Worm (Caenorhabditis elegans): ENCODE measurements around the gene Y54G2A.38.

DNA sequence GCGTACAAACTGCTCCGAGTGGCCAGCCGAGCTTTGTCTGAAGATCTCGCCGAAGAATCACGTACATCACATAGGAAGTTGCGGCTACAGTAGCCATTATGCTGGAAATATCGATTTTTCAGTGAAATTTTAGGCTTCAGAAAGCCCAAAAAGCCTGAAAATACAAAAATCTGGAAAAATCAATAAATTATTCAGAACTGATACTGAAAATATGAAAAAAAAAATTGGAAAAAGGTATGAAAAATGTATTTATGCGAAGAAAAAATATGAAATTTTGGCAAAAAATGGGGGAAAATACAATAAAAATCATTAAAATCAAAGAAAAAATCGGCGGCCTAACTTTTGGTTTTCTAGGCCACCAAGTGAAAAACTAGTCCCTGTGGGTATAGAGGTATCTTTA, 46.3 kb upstream of the Y54G2A.38 start, which contains the start of gene Y94H6A.12:
- TF ChIP-seq rcor-1 (GFP tag; IDR thresholded peaks at IDR 0.05) (no peak), repo-1 (tag; optimal IDR thresholded peaks at IDR 0.05) (no peak), ets-4 (GFP tag; optimal IDR thresholded peaks at IDR 0.05) (no peak), snpc-4 (GFP tag; optimal IDR thresholded peaks at IDR 0.05) (no peak), snpc-4 (tag; optimal IDR thresholded peaks at IDR 0.05) (no peak), bed-1 (GFP tag; IDR thresholded peaks at IDR 0.05) (no peak), ceh-27 (GFP tag; optimal IDR thresholded peaks at IDR 0.05) (no peak), unc-62 (GFP tag; optimal IDR thresholded peaks at IDR 0.05) (no peak), ama-1 (optimal IDR thresholded peaks at IDR 0.05) (no peak), ama-1 (GFP tag; optimal IDR thresholded peaks at IDR 0.05) (no peak), athp-1 (tag; optimal IDR thresholded peaks at IDR 0.05) (no peak)
